Fruit fly (Drosophila melanogaster) whole organism, adult: Measurements from ENCODE around the gene CG31827.

Experiments used
- CG11617 ChIP-seq: fragments of 200-800 bp; sonication (Bioruptor generic); optimal IDR thresholded peaks from 2 replicates; lab custom pipeline; 2017; ENCODE audit warnings: mild to moderate bottlenecking, missing biosample characterization, missing genetic modification reagents, missing genetic modification characterization
- CG12768 ChIP-seq: fragments of 200-800 bp; sonication (Bioruptor generic); optimal IDR thresholded peaks from 2 replicates; lab custom pipeline; 2017; ENCODE audit warnings: missing biosample characterization, missing genetic modification characterization, mild to moderate bottlenecking, moderate library complexity, missing genetic modification reagents
- CG14711 ChIP-seq: fragments of 200-800 bp; sonication (Bioruptor generic); optimal IDR thresholded peaks from 2 replicates; lab custom pipeline; 2018; ENCODE audit warnings: missing biosample characterization, mild to moderate bottlenecking, missing genetic modification characterization, moderate library complexity
- CG1620 ChIP-seq: fragments of 200-800 bp; sonication (Bioruptor generic); optimal IDR thresholded peaks from 2 replicates; lab custom pipeline; 2016; ENCODE audit warnings: missing biosample characterization, missing genetic modification characterization
- CG33017 ChIP-seq: fragments of 200-800 bp; sonication (Bioruptor generic); optimal IDR thresholded peaks from 2 replicates; lab custom pipeline; 2018; ENCODE audit warnings: missing biosample characterization, mild to moderate bottlenecking, missing genetic modification characterization, moderate library complexity
- CG5204 ChIP-seq: fragments of 200-800 bp; sonication (Bioruptor generic); optimal IDR thresholded peaks from 2 replicates; lab custom pipeline; 2016; ENCODE audit warnings: missing biosample characterization, missing genetic modification characterization
- CG7045 ChIP-seq: fragments of 200-800 bp; sonication (Bioruptor generic); optimal IDR thresholded peaks from 2 replicates; lab custom pipeline; 2017; ENCODE audit warnings: missing biosample characterization, mild to moderate bottlenecking, missing genetic modification characterization
- CG7101 ChIP-seq: fragments of 200-800 bp; sonication (Bioruptor generic); optimal IDR thresholded peaks from 2 replicates; lab custom pipeline; 2018; ENCODE audit warnings: missing biosample characterization, mild to moderate bottlenecking, missing genetic modification characterization, moderate library complexity
- Clk ChIP-seq: fragments of 200-800 bp; sonication (Bioruptor generic); optimal IDR thresholded peaks from 2 replicates; lab custom pipeline; 2017; ENCODE audit warnings: missing biosample characterization, missing genetic modification characterization
- Crg-1 ChIP-seq: fragments of 200-800 bp; sonication (Bioruptor generic); optimal IDR thresholded peaks from 2 replicates; lab custom pipeline; 2016; ENCODE audit warnings: missing biosample characterization, missing genetic modification characterization
- Hr96 ChIP-seq: fragments of 200-800 bp; sonication (Bioruptor generic); optimal IDR thresholded peaks from 2 replicates; lab custom pipeline; 2016; ENCODE audit warnings: missing biosample characterization, missing genetic modification characterization
- Mnt ChIP-seq: fragments of 200-800 bp; sonication (Bioruptor generic); optimal IDR thresholded peaks from 2 replicates; lab custom pipeline; 2016; ENCODE audit warnings: missing biosample characterization, mild to moderate bottlenecking, missing genetic modification characterization
- bab1 ChIP-seq: fragments of 200-800 bp; sonication (Bioruptor generic); optimal IDR thresholded peaks from 3 replicates; lab custom pipeline; 2019; ENCODE audit warnings: missing biosample characterization, mild to moderate bottlenecking, missing genetic modification characterization, moderate library complexity
- cic ChIP-seq: fragments of 200-800 bp; sonication (Bioruptor generic); optimal IDR thresholded peaks from 2 replicates; lab custom pipeline; 2017; ENCODE audit warnings: missing biosample characterization, mild to moderate bottlenecking, missing genetic modification characterization, moderate library complexity
- cnc ChIP-seq, 2 experiments: fragments of >200 bp; optimal IDR thresholded peaks; 2 replicates each; lab custom pipeline; 2017
- kay ChIP-seq: fragments of 200-800 bp; sonication (Bioruptor generic); peaks from one replicate; lab custom pipeline; 2016; ENCODE audit warnings: missing biosample characterization, missing genetic modification characterization, borderline replicate concordance
- ovo ChIP-seq: fragments of 200-800 bp; sonication (Bioruptor generic); optimal IDR thresholded peaks from 2 replicates; lab custom pipeline; 2016; ENCODE audit warnings: missing biosample characterization, missing genetic modification characterization
- pad ChIP-seq: fragments of 200-800 bp; sonication (Bioruptor generic); optimal IDR thresholded peaks from 3 replicates; lab custom pipeline; 2017; ENCODE audit warnings: missing biosample characterization, missing genetic modification characterization, mild to moderate bottlenecking, moderate library complexity, missing genetic modification reagents
- tj ChIP-seq: fragments of 200-800 bp; sonication (Bioruptor generic); optimal IDR thresholded peaks from 3 replicates; lab custom pipeline; 2017; ENCODE audit warnings: missing biosample characterization, mild to moderate bottlenecking, missing genetic modification characterization, moderate library complexity
- toe ChIP-seq: fragments of 200-800 bp; sonication (Bioruptor generic); optimal IDR thresholded peaks from 2 replicates; lab custom pipeline; 2016; ENCODE audit warnings: missing biosample characterization, missing genetic modification characterization

Gene CG31827

dm6 chr2L:15750523-15751258 lies 45.7 kb downstream of the CG31827 start, which contains the start of gene ND-B17:
TSS of gene ND-B17 (minus strand) at chr2L:15751078.
- no peak for TF ChIP-seq CG7045
- TF ChIP-seq CG12768 (GFP tag; lab: Kevin White, UChicago) = peak; percentile 18
- TF ChIP-seq CG1620 (GFP tag; lab: Kevin White, UChicago) = peak; percentile 56
- TF ChIP-seq pad (GFP tag; lab: Kevin White, UChicago) = peak; percentile 23
- no peak for TF ChIP-seq cic (GFP tag; lab: Kevin White, UChicago)
- no peak for TF ChIP-seq cnc (optimal IDR thresholded peaks at IDR 0.05; lab: Kevin White, UChicago)
- TF ChIP-seq CG7101 (tag; lab: Kevin White, UChicago) = no peak
- no peak for TF ChIP-seq Clk (GFP tag; lab: Kevin White, UChicago)
- no peak for TF ChIP-seq CG5204
- TF ChIP-seq toe (GFP tag; lab: Kevin White, UChicago) = peak; percentile 47
- no peak for TF ChIP-seq CG33017 (tag; lab: Kevin White, UChicago)
- TF ChIP-seq kay (GFP tag; lab: Kevin White, UChicago) = no peak
- no peak for TF ChIP-seq CG14711 (tag; lab: Kevin White, UChicago)
- TF ChIP-seq Mnt (GFP tag; lab: Kevin White, UChicago) = no peak
- TF ChIP-seq bab1 (GFP tag; lab: Kevin White, UChicago) = peak; percentile 29
- TF ChIP-seq Crg-1 = no peak
- TF ChIP-seq ovo (GFP tag; lab: Kevin White, UChicago) = no peak
- peak; percentile 33 for TF ChIP-seq Hr96
- TF ChIP-seq tj (GFP tag; lab: Kevin White, UChicago) = no peak
- no peak for TF ChIP-seq CG11617 (GFP tag; lab: Kevin White, UChicago)

DNA sequence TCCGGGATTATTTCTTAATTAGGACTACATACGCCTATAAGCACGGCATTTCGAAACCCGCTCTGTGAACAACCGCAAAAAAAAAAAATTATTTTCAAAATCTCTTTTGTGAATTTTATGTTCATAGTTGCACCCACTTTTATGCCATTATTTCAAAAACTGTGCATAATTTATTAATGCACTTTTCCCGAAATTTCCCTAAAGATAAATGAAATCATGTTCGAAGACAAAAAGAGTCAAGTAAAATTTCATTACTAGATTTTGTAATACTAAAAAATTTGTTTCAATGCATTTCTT lies 46.2 kb downstream of the CG31827 start:
- TF ChIP-seq CG1620 (GFP tag; lab: Kevin White, UChicago) (no peak), Hr96 (no peak), CG12768 (GFP tag; lab: Kevin White, UChicago) (no peak), Mnt (GFP tag; lab: Kevin White, UChicago) (no peak), pad (GFP tag; lab: Kevin White, UChicago) (no peak), cnc (optimal IDR thresholded peaks at IDR 0.05; lab: Kevin White, UChicago) (no peak), CG7045 (no peak)

DNA sequence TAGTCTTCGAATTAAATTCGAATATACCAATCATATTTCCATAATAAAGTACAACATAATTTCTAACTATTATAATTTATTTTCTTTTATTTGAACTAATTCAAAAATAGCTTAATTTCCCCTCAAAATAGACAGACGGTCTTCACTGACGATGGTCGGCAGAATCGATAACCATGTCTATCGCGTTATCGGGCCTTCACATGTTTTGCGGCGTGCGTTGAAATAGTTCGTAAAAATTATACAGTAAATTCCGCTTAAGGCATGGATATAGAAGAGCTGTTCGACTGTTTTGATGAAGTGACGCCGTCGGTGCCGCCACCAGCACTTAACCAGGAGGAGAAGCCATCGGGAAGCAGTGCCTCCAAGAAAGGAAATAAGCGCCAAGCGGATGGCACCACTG lies 47.1 kb downstream of the CG31827 start, which contains the start of gene Mtr4:
Gene Mtr4 (plus strand): TSS at position 168 of the 400 bp plus-strand sequence.
- TF ChIP-seq pad (GFP tag; lab: Kevin White, UChicago) (peak; percentile 100), CG7045 (no peak), tj (GFP tag; lab: Kevin White, UChicago) (no peak), Mnt (GFP tag; lab: Kevin White, UChicago) (peak; percentile 58)
